Fruit fly (Drosophila melanogaster): ENCODE results near the gene JhI-21.
A peak's percentile ranks its signal among the peaks of the same experiment; 100 is the strongest.

JhI-21 gene

dm6 chr2L:12065683-12066386, 10.0 kb upstream of the JhI-21 start (continued):
- TF ChIP-seq wor (GFP tag; IDR thresholded peaks at IDR 0.05) (no peak), CG14441 (GFP tag; IDR thresholded peaks at IDR 0.05) (no peak), cwo (GFP tag; optimal IDR thresholded peaks at IDR 0.05) (no peak), Vsx1 (GFP tag; optimal IDR thresholded peaks at IDR 0.05) (no peak), E2f1 (GFP tag; IDR thresholded peaks at IDR 0.05) (no peak), mirr (GFP tag; optimal IDR thresholded peaks at IDR 0.05) (no peak), HmgZ (tag; optimal IDR thresholded peaks at IDR 0.05) (no peak), CG9215 (GFP tag; IDR thresholded peaks at IDR 0.05) (no peak), ems (GFP tag; optimal IDR thresholded peaks at IDR 0.05) (no peak), pita (GFP tag; optimal IDR thresholded peaks at IDR 0.05) (no peak), CG4424 (GFP tag; optimal IDR thresholded peaks at IDR 0.05) (peak; percentile 26), CG11456 (GFP tag; IDR thresholded peaks at IDR 0.05) (no peak), crp (GFP tag; optimal IDR thresholded peaks at IDR 0.05) (no peak), H15 (GFP tag; IDR thresholded peaks at IDR 0.05) (no peak), kni (GFP tag; optimal IDR thresholded peaks at IDR 0.05) (no peak), esg (GFP tag; conservative IDR thresholded peaks at IDR 0.05) (no peak), knrl (GFP tag; IDR thresholded peaks at IDR 0.05; ENCODE audit: partially characterized antibody) (no peak), sna (GFP tag; IDR thresholded peaks at IDR 0.05; ENCODE audit: partially characterized antibody) (no peak), sug (tag; optimal IDR thresholded peaks at IDR 0.05) (no peak), Fer3 (tag; optimal IDR thresholded peaks at IDR 0.05) (no peak), gcm (GFP tag; optimal IDR thresholded peaks at IDR 0.05) (peak; percentile 52), CG18619 (GFP tag; optimal IDR thresholded peaks at IDR 0.05) (no peak), Six4 (GFP tag; optimal IDR thresholded peaks at IDR 0.05) (no peak), CkIIα-i1 (GFP tag; IDR thresholded peaks at IDR 0.05) (no peak), sqz (GFP tag; optimal IDR thresholded peaks at IDR 0.05) (peak; percentile 89), CG11085 (GFP tag; IDR thresholded peaks at IDR 0.05) (no peak), CG11093 (GFP tag; IDR thresholded peaks at IDR 0.05) (no peak), CG16779 (GFP tag; IDR thresholded peaks at IDR 0.05) (no peak), btn (GFP tag; optimal IDR thresholded peaks at IDR 0.05) (no peak), CG2129 (GFP tag; IDR thresholded peaks at IDR 0.05; ENCODE audit: partially characterized antibody) (no peak), cg (GFP tag; optimal IDR thresholded peaks at IDR 0.05) (no peak), CG2116 (GFP tag; optimal IDR thresholded peaks at IDR 0.05) (no peak), CG9797 (GFP tag; optimal IDR thresholded peaks at IDR 0.05) (no peak), otp (GFP tag; IDR thresholded peaks at IDR 0.05) (no peak), sim (GFP tag; IDR thresholded peaks at IDR 0.05) (no peak), inv (GFP tag; IDR thresholded peaks at IDR 0.05; ENCODE audit: partially characterized antibody) (no peak), CG13296 (GFP tag; optimal IDR thresholded peaks at IDR 0.05) (no peak), bcd (GFP tag; optimal IDR thresholded peaks at IDR 0.05) (no peak), CrebB (tag; optimal IDR thresholded peaks at IDR 0.05) (no peak), CG4617 (GFP tag; optimal IDR thresholded peaks at IDR 0.05; ENCODE audit: borderline replicate concordance) (no peak), CG4854 (GFP tag; optimal IDR thresholded peaks at IDR 0.05) (no peak), gce (GFP tag; IDR thresholded peaks at IDR 0.05) (no peak), caup (GFP tag; optimal IDR thresholded peaks at IDR 0.05; ENCODE audit: severe bottlenecking) (no peak), Poxn (GFP tag; IDR thresholded peaks at IDR 0.05) (no peak), CG3838 (GFP tag; optimal IDR thresholded peaks at IDR 0.05) (no peak), CG9817 (tag; optimal IDR thresholded peaks at IDR 0.05) (no peak), danr (GFP tag; IDR thresholded peaks at IDR 0.05) (no peak), NFAT (GFP tag; IDR thresholded peaks at IDR 0.05) (no peak), CG9727 (GFP tag; optimal IDR thresholded peaks at IDR 0.05) (peak; percentile 64), Max (GFP tag; optimal IDR thresholded peaks at IDR 0.05) (no peak)
